Worm (Caenorhabditis elegans): Measurements from ENCODE around the gene fip-4.

ce11 chrV:8610633-8611404 lies at the start of gene fip-4:
- no peak for TF ChIP-seq ceh-9 (tag; optimal IDR thresholded peaks at IDR 0.05)
- peak; percentile 9 for TF ChIP-seq lsy-12 (tag; optimal IDR thresholded peaks at IDR 0.05)
- no peak for TF ChIP-seq mdl-1 (tag; optimal IDR thresholded peaks at IDR 0.05)
- no peak for TF ChIP-seq nhr-28 (tag; optimal IDR thresholded peaks at IDR 0.05)
- no peak for TF ChIP-seq unc-62 (GFP tag; optimal IDR thresholded peaks at IDR 0.05)
- TF ChIP-seq jun-1 (tag; optimal IDR thresholded peaks at IDR 0.05), result peak; percentile 27
- no peak for TF ChIP-seq aly-2 (tag; optimal IDR thresholded peaks at IDR 0.05)
- peak; percentile 18 for TF ChIP-seq snpc-4 (tag; optimal IDR thresholded peaks at IDR 0.05)
- peak; percentile 76 for TF ChIP-seq pqm-1 (tag; optimal IDR thresholded peaks at IDR 0.05)
- TF ChIP-seq daf-12 (tag; optimal IDR thresholded peaks at IDR 0.05), result no peak
- no peak for TF ChIP-seq fos-1 (tag; optimal IDR thresholded peaks at IDR 0.05)

Data from whole organism, L3 larva.